Worm (Caenorhabditis elegans) whole organism, late embryonic: ENCODE results near the gene Y2H9A.4.

Experiments
- ama-1 ChIP-seq: fragments of 150-350 bp; optimal IDR thresholded peaks from 2 replicates; lab custom pipeline; 2014
- ceh-19 ChIP-seq: fragments of 200-800 bp; sonication (Bioruptor generic); optimal IDR thresholded peaks from 2 replicates; lab custom pipeline; 2018; ENCODE audit warnings: mild to moderate bottlenecking, missing genetic modification characterization, missing compliant biosample characterization
- dmd-4 ChIP-seq: sonication (generic microtip); optimal IDR thresholded peaks from 2 replicates; lab custom pipeline; 2016; ENCODE audit warnings: borderline replicate concordance, missing genetic modification characterization, missing compliant biosample characterization
- elt-4 ChIP-seq: sonication (generic microtip); optimal IDR thresholded peaks from 2 replicates; lab custom pipeline; 2016; ENCODE audit warnings: missing genetic modification characterization, missing compliant biosample characterization
- pha-4 ChIP-seq: fragments of 150-350 bp; optimal IDR thresholded peaks from 2 replicates; lab custom pipeline; 2018; ENCODE audit warnings: missing biosample characterization, missing genetic modification reagents, missing genetic modification characterization

DNA sequence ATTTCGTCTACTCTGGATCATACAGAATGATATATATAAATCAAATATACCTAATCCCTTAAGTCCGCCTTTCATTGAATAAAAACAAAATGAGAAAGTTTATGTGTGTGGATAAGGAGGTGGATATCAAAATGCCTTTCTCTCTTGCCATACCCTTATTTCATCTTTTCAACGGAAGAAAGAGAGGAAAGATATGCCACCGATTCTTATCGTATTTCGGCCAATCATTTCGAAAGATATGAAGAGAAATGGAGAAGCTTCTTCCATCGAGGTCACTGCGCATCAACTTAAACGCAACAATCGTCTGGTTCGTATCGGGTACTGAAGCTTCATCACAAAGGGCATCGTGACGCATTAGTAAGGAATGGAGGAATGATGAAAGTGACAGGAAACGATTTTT lies 32.4 kb upstream of the Y2H9A.4 start:
- TF ChIP-seq elt-4 (no peak), ceh-19 (no peak), ama-1 (lab: Kevin White, UChicago) (no peak), dmd-4 (tag; lab: Kevin White, UChicago) (no peak), pha-4 (no peak)
